Fruit fly (Drosophila melanogaster): Measurements from ENCODE around the gene CG42366.

The CG42366 gene

dm6 chr2L:9954119-9954518 lies 29.2 kb downstream of the CG42366 start, which contains the start of the genes CG13126 and CG4709 (continued):
- TF ChIP-seq Hr4 (GFP tag; optimal IDR thresholded peaks at IDR 0.05) (peak; percentile 81), CG3032 (tag; optimal IDR thresholded peaks at IDR 0.05) (peak; percentile 96), CG6276 (GFP tag; optimal IDR thresholded peaks at IDR 0.05) (peak; percentile 88), Hr38 (GFP tag; optimal IDR thresholded peaks at IDR 0.05) (no peak), dac (GFP tag; optimal IDR thresholded peaks at IDR 0.05) (peak; percentile 65), CG16779 (tag; optimal IDR thresholded peaks at IDR 0.05) (peak; percentile 80), Sox14 (GFP tag; optimal IDR thresholded peaks at IDR 0.05) (peak; percentile 74), salr (GFP tag; optimal IDR thresholded peaks at IDR 0.05) (peak; percentile 61 to 75), Blimp-1 (GFP tag; optimal IDR thresholded peaks at IDR 0.05) (peak; percentile 79), CG32006 (GFP tag; optimal IDR thresholded peaks at IDR 0.05) (peak; percentile 90), pdm3 (GFP tag; optimal IDR thresholded peaks at IDR 0.05) (peak; percentile 83), CG8319 (GFP tag; optimal IDR thresholded peaks at IDR 0.05) (peak; percentile 86), OdsH (GFP tag; optimal IDR thresholded peaks at IDR 0.05) (peak; percentile 89), CG31627 (GFP tag; optimal IDR thresholded peaks at IDR 0.05) (peak; percentile 65), Sox15 (GFP tag; optimal IDR thresholded peaks at IDR 0.05) (peak; percentile 59), CG6854 (GFP tag; optimal IDR thresholded peaks at IDR 0.05) (peak; percentile 79), CG11294 (GFP tag; IDR thresholded peaks at IDR 0.05) (peak; percentile 82), Met (GFP tag; optimal IDR thresholded peaks at IDR 0.05) (peak; percentile 83), fkh (GFP tag; optimal IDR thresholded peaks at IDR 0.05) (peak; percentile 67), topi (GFP tag; optimal IDR thresholded peaks at IDR 0.05) (peak; percentile 85), Eip93F (GFP tag; optimal IDR thresholded peaks at IDR 0.05) (peak; percentile 65), Smox (GFP tag; optimal IDR thresholded peaks at IDR 0.05) (peak; percentile 86)

- TF ChIP-seq CG4318 (GFP tag; optimal IDR thresholded peaks at IDR 0.05), result no peak
- no peak for TF ChIP-seq eg (GFP tag; IDR thresholded peaks at IDR 0.05)
- no peak for TF ChIP-seq fd59A (GFP tag; optimal IDR thresholded peaks at IDR 0.05)
- no peak for TF ChIP-seq CG34406 (GFP tag; optimal IDR thresholded peaks at IDR 0.05)
- TF ChIP-seq lz (GFP tag; optimal IDR thresholded peaks at IDR 0.05), result no peak
- TF ChIP-seq Eip75B (GFP tag; optimal IDR thresholded peaks at IDR 0.05), result no peak
- TF ChIP-seq CG11294 (GFP tag; IDR thresholded peaks at IDR 0.05), result no peak
- TF ChIP-seq CG6854 (GFP tag; optimal IDR thresholded peaks at IDR 0.05), result no peak
- TF ChIP-seq Sox15 (GFP tag; optimal IDR thresholded peaks at IDR 0.05), result no peak
Observed at dm6 chr2L:9954696-9955095, 29.7 kb downstream of the CG42366 start.

dm6 chr2L:9956993-9957652 lies 32.2 kb downstream of the CG42366 start, which contains the start of the genes CG4658 and CG5846:
Gene CG4658, plus strand, starts transcription at chr2L:9957132.
Gene CG5846, minus strand, starts transcription at chr2L:9957237.
- TF ChIP-seq net (GFP tag; optimal IDR thresholded peaks at IDR 0.05) (peak; percentile 91), pdm3 (GFP tag; optimal IDR thresholded peaks at IDR 0.05) (peak; percentile 95), eg (GFP tag; IDR thresholded peaks at IDR 0.05) (peak; percentile 96), CG6792 (GFP tag; optimal IDR thresholded peaks at IDR 0.05) (peak; percentile 93), CG16779 (tag; optimal IDR thresholded peaks at IDR 0.05) (no peak), esn (GFP tag; optimal IDR thresholded peaks at IDR 0.05) (peak; percentile 97), Gug (GFP tag; IDR thresholded peaks at IDR 0.05) (peak; percentile 93), CG3919 (GFP tag; optimal IDR thresholded peaks at IDR 0.05) (peak; percentile 94), Hr4 (GFP tag; optimal IDR thresholded peaks at IDR 0.05) (peak; percentile 91), Eip93F (GFP tag; optimal IDR thresholded peaks at IDR 0.05) (no peak), CG11294 (GFP tag; IDR thresholded peaks at IDR 0.05) (peak; percentile 90), OdsH (GFP tag; optimal IDR thresholded peaks at IDR 0.05) (peak; percentile 96), salr (GFP tag; optimal IDR thresholded peaks at IDR 0.05) (peak in 1 of 2 experiments; percentile 43), Eip78C (GFP tag) (peak; percentile 98), Hr38 (GFP tag; optimal IDR thresholded peaks at IDR 0.05) (no peak), topi (GFP tag; optimal IDR thresholded peaks at IDR 0.05) (peak; percentile 92), ss (GFP tag; optimal IDR thresholded peaks at IDR 0.05) (peak in 1 of 2 experiments; percentile 78), CG11902 (GFP tag; optimal IDR thresholded peaks at IDR 0.05) (peak; percentile 84), CG8319 (GFP tag; optimal IDR thresholded peaks at IDR 0.05) (peak; percentile 79), CG31627 (GFP tag; optimal IDR thresholded peaks at IDR 0.05) (peak; percentile 93), Sox102F (GFP tag; optimal IDR thresholded peaks at IDR 0.05) (peak; percentile 90), CG32006 (GFP tag; optimal IDR thresholded peaks at IDR 0.05) (peak; percentile 90), Ets96B (tag; optimal IDR thresholded peaks at IDR 0.05) (peak; percentile 95), spab (GFP tag; optimal IDR thresholded peaks at IDR 0.05) (no peak), CG6808 (GFP tag; optimal IDR thresholded peaks at IDR 0.05) (peak; percentile 74), Smox (GFP tag; optimal IDR thresholded peaks at IDR 0.05) (peak; percentile 93), Sox14 (GFP tag; optimal IDR thresholded peaks at IDR 0.05) (peak; percentile 93), CG10669 (GFP tag; optimal IDR thresholded peaks at IDR 0.05) (peak; percentile 90), Sox15 (GFP tag; optimal IDR thresholded peaks at IDR 0.05) (peak; percentile 86), CG15336 (GFP tag; IDR thresholded peaks at IDR 0.05) (peak; percentile 95), achi (GFP tag; optimal IDR thresholded peaks at IDR 0.05) (peak; percentile 93), vri (GFP tag; optimal IDR thresholded peaks at IDR 0.05) (peak; percentile 88)

Measured in whole organism, prepupa.